Fruit fly (Drosophila melanogaster): ENCODE results near the gene Sfp24Bd.

Sfp24Bd gene

DNA sequence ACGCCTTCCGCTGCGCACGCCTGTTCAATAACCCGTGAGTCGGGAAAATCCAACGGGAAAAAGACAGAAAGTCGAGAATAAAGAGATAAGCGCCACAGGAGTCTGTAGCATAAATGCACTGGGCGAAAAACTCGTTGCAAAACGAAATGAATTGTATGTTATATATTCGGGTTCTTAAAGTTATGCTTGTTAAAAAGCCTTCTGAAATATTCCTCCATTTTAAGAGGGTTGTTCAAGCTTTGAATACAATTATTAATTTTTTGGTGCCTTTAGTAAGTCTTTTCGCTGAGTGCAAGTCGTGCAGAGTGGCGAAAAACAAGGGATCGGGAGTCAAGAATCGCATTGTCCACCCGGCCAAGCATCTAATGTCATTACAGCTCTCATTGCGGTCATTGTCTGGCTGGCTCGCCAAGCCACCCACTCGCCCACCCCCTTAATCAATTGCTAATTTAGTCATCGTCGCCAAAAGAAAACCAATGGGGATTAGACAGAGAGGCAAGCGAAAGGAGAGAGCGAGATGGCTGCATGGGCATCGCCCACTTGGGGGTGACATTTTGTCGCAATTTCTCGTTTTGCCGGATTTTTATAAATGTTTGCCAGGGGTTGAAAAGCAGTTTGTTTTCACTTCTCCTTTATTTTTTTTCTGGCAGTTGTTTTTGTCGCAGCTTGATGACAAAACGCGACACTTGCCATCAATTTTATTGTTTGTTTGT, 16.4 kb upstream of the Sfp24Bd start (continued):
- no peak for TF ChIP-seq en (GFP tag; optimal IDR thresholded peaks at IDR 0.05)
- TF ChIP-seq BEAF-32 (GFP tag; optimal IDR thresholded peaks at IDR 0.05): no peak
- no peak for TF ChIP-seq Hmr (GFP tag; optimal IDR thresholded peaks at IDR 0.05)
- no peak for TF ChIP-seq Bgb (GFP tag; IDR thresholded peaks at IDR 0.05; ENCODE audit: partially characterized antibody)
- TF ChIP-seq CG9609 (GFP tag; optimal IDR thresholded peaks at IDR 0.05): no peak
- no peak for TF ChIP-seq CG32767 (GFP tag; IDR thresholded peaks at IDR 0.05)
- no peak for TF ChIP-seq ERR (GFP tag; optimal IDR thresholded peaks at IDR 0.05)
- no peak for TF ChIP-seq unc-4 (GFP tag; IDR thresholded peaks at IDR 0.05; ENCODE audit: partially characterized antibody)
- no peak for TF ChIP-seq CG32772 (GFP tag; IDR thresholded peaks at IDR 0.05)
- TF ChIP-seq row (GFP tag; IDR thresholded peaks at IDR 0.05): peak; percentile 37; the same call in 1 of the 3 replicates
- no peak for TF ChIP-seq CG3847 (GFP tag; IDR thresholded peaks at IDR 0.05)
- no peak for TF ChIP-seq Trl (optimal IDR thresholded peaks at IDR 0.05)
- no peak for TF ChIP-seq Trl (GFP tag; optimal IDR thresholded peaks at IDR 0.05)
- no peak for TF ChIP-seq pita (GFP tag; optimal IDR thresholded peaks at IDR 0.05)
- TF ChIP-seq emc (GFP tag; optimal IDR thresholded peaks at IDR 0.05): no peak
- peak; percentile 27 for TF ChIP-seq pnt (GFP tag; optimal IDR thresholded peaks at IDR 0.05)
- no peak for TF ChIP-seq cad (GFP tag; optimal IDR thresholded peaks at IDR 0.05)
- no peak for TF ChIP-seq Ets97D (GFP tag; optimal IDR thresholded peaks at IDR 0.05)
- no peak for TF ChIP-seq Sox102F (GFP tag; optimal IDR thresholded peaks at IDR 0.05)
- no peak for TF ChIP-seq CG13123 (GFP tag; optimal IDR thresholded peaks at IDR 0.05)
- TF ChIP-seq jigr1 (GFP tag; IDR thresholded peaks at IDR 0.05): no peak
- TF ChIP-seq grn (GFP tag; optimal IDR thresholded peaks at IDR 0.05): no peak
- no peak for TF ChIP-seq psq (GFP tag; optimal IDR thresholded peaks at IDR 0.05)
- no peak for TF ChIP-seq CG6813 (GFP tag; optimal IDR thresholded peaks at IDR 0.05)
- no peak for TF ChIP-seq btn (GFP tag; optimal IDR thresholded peaks at IDR 0.05)
- TF ChIP-seq Atf6 (GFP tag; IDR thresholded peaks at IDR 0.05): no peak
- TF ChIP-seq CG12391 (tag; optimal IDR thresholded peaks at IDR 0.05): peak; percentile 27
- TF ChIP-seq yki (optimal IDR thresholded peaks at IDR 0.05): no peak
- TF ChIP-seq zfh1 (GFP tag; IDR thresholded peaks at IDR 0.05): 0 out of 3 replicates have a peak, but pooled peaks have one; percentile 49
- TF ChIP-seq MESR4 (GFP tag; optimal IDR thresholded peaks at IDR 0.05): no peak
- no peak for TF ChIP-seq mld (GFP tag; IDR thresholded peaks at IDR 0.05; ENCODE audit: partially characterized antibody)
- TF ChIP-seq aop (GFP tag; IDR thresholded peaks at IDR 0.05): no peak
- no peak for TF ChIP-seq CG16863 (GFP tag; optimal IDR thresholded peaks at IDR 0.05)
- TF ChIP-seq shn (GFP tag; optimal IDR thresholded peaks at IDR 0.05): no peak
- TF ChIP-seq Dbx (GFP tag; IDR thresholded peaks at IDR 0.05): no peak
- no peak for TF ChIP-seq pfk (GFP tag; optimal IDR thresholded peaks at IDR 0.05)
- no peak for TF ChIP-seq CHES-1-like (GFP tag; optimal IDR thresholded peaks at IDR 0.05)
- TF ChIP-seq CG17802 (tag; optimal IDR thresholded peaks at IDR 0.05): no peak
- TF ChIP-seq CG17385 (GFP tag; optimal IDR thresholded peaks at IDR 0.05): no peak
- no peak for TF ChIP-seq peb (GFP tag; IDR thresholded peaks at IDR 0.05)
- no peak for TF ChIP-seq rib (GFP tag; IDR thresholded peaks at IDR 0.05)
- no peak for TF ChIP-seq CG18599 (GFP tag; optimal IDR thresholded peaks at IDR 0.05)
- no peak for TF ChIP-seq CG11093 (GFP tag; IDR thresholded peaks at IDR 0.05)
- no peak for TF ChIP-seq Spps (tag; optimal IDR thresholded peaks at IDR 0.05)
- no peak for TF ChIP-seq Aef1 (GFP tag; IDR thresholded peaks at IDR 0.05)
- no peak for TF ChIP-seq ab (GFP tag; optimal IDR thresholded peaks at IDR 0.05)
- TF ChIP-seq CG17829 (tag; optimal IDR thresholded peaks at IDR 0.05): no peak
- no peak for TF ChIP-seq hkb (optimal IDR thresholded peaks at IDR 0.05)
- TF ChIP-seq hkb (GFP tag; IDR thresholded peaks at IDR 0.05): no peak
- no peak for TF ChIP-seq wor (GFP tag; IDR thresholded peaks at IDR 0.05)
- no peak for TF ChIP-seq pho (GFP tag; optimal IDR thresholded peaks at IDR 0.05)
- TF ChIP-seq Atf-2 (GFP tag; optimal IDR thresholded peaks at IDR 0.05): no peak
